Worm (Caenorhabditis elegans): ENCODE results near the gene idhg-1.
A peak's percentile ranks its signal among the peaks of the same experiment; 100 is the strongest.

idhg-1 gene

DNA sequence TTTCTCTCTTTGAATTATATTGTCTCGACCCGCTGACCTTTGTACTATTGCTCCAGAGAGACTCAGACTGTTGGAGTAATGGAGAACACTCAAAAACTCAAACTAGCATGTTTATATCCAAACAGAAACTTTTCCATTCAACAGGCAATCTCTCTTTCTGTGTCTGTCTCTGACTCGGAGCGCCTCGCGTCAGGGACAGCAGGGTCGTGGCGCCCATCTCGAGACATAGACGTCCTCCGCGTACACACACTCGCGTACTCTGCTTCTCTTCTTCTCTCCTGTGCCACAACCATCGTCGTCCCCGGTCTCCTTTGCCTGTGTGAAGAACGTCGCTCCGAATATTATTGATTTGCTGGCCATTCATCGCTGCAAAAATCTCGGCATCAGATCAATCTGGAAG lies 16.6 kb upstream of the idhg-1 start (continued):
- peak; percentile 72 for TF ChIP-seq nfyb-1 (GFP tag; IDR thresholded peaks at IDR 0.05)
- no peak for TF ChIP-seq egl-18 (GFP tag; IDR thresholded peaks at IDR 0.05)
- peak; percentile 43 for TF ChIP-seq madf-10 (tag; optimal IDR thresholded peaks at IDR 0.05)
- TF ChIP-seq B0261.1 (tag; optimal IDR thresholded peaks at IDR 0.05), result no peak
- TF ChIP-seq lin-35 (GFP tag; optimal IDR thresholded peaks at IDR 0.05), result no peak
- peak; percentile 6 for TF ChIP-seq die-1 (tag; optimal IDR thresholded peaks at IDR 0.05)
- TF ChIP-seq aptf-2 (GFP tag; conservative IDR thresholded peaks at IDR 0.05), result no peak
- peak; percentile 45 for TF ChIP-seq nhr-90 (tag; optimal IDR thresholded peaks at IDR 0.05)
- TF ChIP-seq nhr-27 (tag; optimal IDR thresholded peaks at IDR 0.05), result no peak
- TF ChIP-seq ztf-18 (tag; optimal IDR thresholded peaks at IDR 0.05), result peak; percentile 47
- no peak for TF ChIP-seq tlf-1 (GFP tag; optimal IDR thresholded peaks at IDR 0.05)
- TF ChIP-seq madf-8 (GFP tag; conservative IDR thresholded peaks at IDR 0.05), result no peak

- TF ChIP-seq ama-1 (optimal IDR thresholded peaks at IDR 0.05), result no peak
- no peak for TF ChIP-seq ama-1 (GFP tag; optimal IDR thresholded peaks at IDR 0.05)
- 0 out of 2 replicates have a peak, but pooled peaks have one; percentile 23 for TF ChIP-seq madf-6 (GFP tag; IDR thresholded peaks at IDR 0.05)
- TF ChIP-seq nhr-80 (tag; optimal IDR thresholded peaks at IDR 0.05), result peak; percentile 40
Observed at ce11 chrIII:4552872-4553271, 15.7 kb upstream of the idhg-1 start.

- TF ChIP-seq akir-1 (GFP tag; optimal IDR thresholded peaks at IDR 0.05), result no peak
- no peak for TF ChIP-seq Y56A3A.18 (GFP tag; IDR thresholded peaks at IDR 0.05)
- no peak for TF ChIP-seq madf-8 (GFP tag; conservative IDR thresholded peaks at IDR 0.05)
- TF ChIP-seq zim-3 (tag; optimal IDR thresholded peaks at IDR 0.05), result no peak
- TF ChIP-seq lsl-1 (GFP tag; optimal IDR thresholded peaks at IDR 0.05), result no peak
Observed at ce11 chrIII:4553316-4553715, 15.3 kb upstream of the idhg-1 start, which contains the start of gene imph-1. Gene imph-1, plus strand, starts transcription at chrIII:4553616.

ce11 chrIII:4555345-4555744 lies 13.3 kb upstream of the idhg-1 start:
- peak; percentile 28 for TF ChIP-seq repo-1 (tag; optimal IDR thresholded peaks at IDR 0.05)
- TF ChIP-seq let-526 (GFP tag; IDR thresholded peaks at IDR 0.05), result no peak

DNA sequence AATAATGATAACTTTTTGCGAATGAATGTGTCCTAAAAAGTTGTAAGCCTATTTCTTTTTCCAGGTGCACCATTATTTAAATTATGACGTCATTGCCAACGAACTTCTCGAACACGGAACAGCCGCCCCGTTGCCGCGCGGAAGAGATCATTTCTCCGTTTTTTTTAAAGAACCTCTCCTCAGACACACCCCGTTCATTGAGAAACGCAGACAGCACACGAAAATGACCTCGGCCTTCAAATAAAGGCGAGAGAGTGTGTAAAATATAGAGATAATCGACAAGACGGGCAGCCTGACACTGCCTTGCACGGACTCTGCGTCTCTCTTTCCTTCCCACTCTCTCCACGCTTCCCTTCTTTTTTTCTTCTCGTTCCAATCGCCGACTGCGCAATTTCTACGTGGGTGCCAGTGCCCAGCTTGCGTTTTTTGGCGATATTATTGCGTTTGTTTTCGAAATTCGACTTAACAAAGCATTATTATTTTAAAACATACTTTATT lies 8.2 kb upstream of the idhg-1 start:
- TF ChIP-seq B0336.3 (GFP tag; IDR thresholded peaks at IDR 0.05) (peak; percentile 64), attf-5 (GFP tag; optimal IDR thresholded peaks at IDR 0.05) (peak; percentile 35), C06A6.2 (GFP tag; conservative IDR thresholded peaks at IDR 0.05) (0 out of 2 replicates have a peak, but pooled peaks have one; percentile 49), atf-7 (tag; optimal IDR thresholded peaks at IDR 0.05) (peak; percentile 72), cebp-1 (GFP tag; IDR thresholded peaks at IDR 0.05) (no peak), cebp-1 (tag; optimal IDR thresholded peaks at IDR 0.05) (peak; percentile 53), unc-130 (GFP tag; optimal IDR thresholded peaks at IDR 0.05) (peak; percentile 3), nhr-80 (tag; optimal IDR thresholded peaks at IDR 0.05) (peak; percentile 70), F10E7.11 (tag; optimal IDR thresholded peaks at IDR 0.05) (no peak), dpff-1 (tag; optimal IDR thresholded peaks at IDR 0.05) (no peak), lin-35 (GFP tag; optimal IDR thresholded peaks at IDR 0.05) (peak in 1 of 3 experiments; percentile 36), snpc-4 (GFP tag; optimal IDR thresholded peaks at IDR 0.05) (no peak), snpc-4 (tag; optimal IDR thresholded peaks at IDR 0.05) (peak in 2 of 4 experiments; percentile 6 to 10), K12H6.12 (tag; optimal IDR thresholded peaks at IDR 0.05) (peak; percentile 58), pbrm-1 (GFP tag; IDR thresholded peaks at IDR 0.05) (peak; percentile 72), lin-40 (tag; optimal IDR thresholded peaks at IDR 0.05) (peak; percentile 68), zfh-2 (GFP tag; conservative IDR thresholded peaks at IDR 0.05) (peak; percentile 87), hmg-20 (GFP tag; IDR thresholded peaks at IDR 0.05) (no peak), dox-1 (GFP tag; IDR thresholded peaks at IDR 0.05) (peak; percentile 71), tlf-1 (GFP tag; optimal IDR thresholded peaks at IDR 0.05) (no peak), ztf-26 (tag; optimal IDR thresholded peaks at IDR 0.05) (peak; percentile 16), mcd-1 (GFP tag; IDR thresholded peaks at IDR 0.05) (peak; percentile 50), sptf-2 (GFP tag; optimal IDR thresholded peaks at IDR 0.05) (no peak), hmg-1.2 (GFP tag; IDR thresholded peaks at IDR 0.05) (peak; percentile 94), tbp1 (GFP tag; optimal IDR thresholded peaks at IDR 0.05) (peak; percentile 17)

All from whole organism, young adult.